Fruit fly (Drosophila melanogaster): ENCODE measurements around the gene CG15642.

The CG15642 gene

DNA sequence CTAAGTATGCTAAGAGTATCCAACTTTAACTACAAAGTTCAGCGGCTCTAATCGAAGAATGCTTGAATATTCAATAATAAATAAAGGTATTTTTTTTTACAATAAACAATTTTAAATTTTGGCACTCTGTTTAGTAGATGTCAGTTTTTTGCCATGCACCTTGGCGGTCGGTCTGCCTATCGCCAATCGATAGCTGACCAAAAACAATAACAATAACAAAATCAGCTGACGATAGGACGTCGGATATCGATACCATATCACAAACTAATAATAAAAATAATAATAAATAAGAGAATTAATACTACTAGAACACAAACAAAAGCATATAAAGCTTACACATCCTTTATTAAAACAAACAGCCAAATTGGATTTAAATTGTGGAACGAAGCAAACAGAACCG lies 19.1 kb upstream of the CG15642 start, which contains the start of gene Gmap:
TSS of gene Gmap (plus strand) at position 241 of the 400 bp plus-strand sequence.
- TF ChIP-seq EcR (GFP tag; optimal IDR thresholded peaks at IDR 0.05): no peak
- no peak for TF ChIP-seq usp (GFP tag; optimal IDR thresholded peaks at IDR 0.05)
- no peak for TF ChIP-seq Dll (optimal IDR thresholded peaks at IDR 0.05)
- TF ChIP-seq psq (optimal IDR thresholded peaks at IDR 0.05): no peak
- no peak for TF ChIP-seq pan (optimal IDR thresholded peaks at IDR 0.05)
- TF ChIP-seq CG8478 (optimal IDR thresholded peaks at IDR 0.05): no peak

DNA sequence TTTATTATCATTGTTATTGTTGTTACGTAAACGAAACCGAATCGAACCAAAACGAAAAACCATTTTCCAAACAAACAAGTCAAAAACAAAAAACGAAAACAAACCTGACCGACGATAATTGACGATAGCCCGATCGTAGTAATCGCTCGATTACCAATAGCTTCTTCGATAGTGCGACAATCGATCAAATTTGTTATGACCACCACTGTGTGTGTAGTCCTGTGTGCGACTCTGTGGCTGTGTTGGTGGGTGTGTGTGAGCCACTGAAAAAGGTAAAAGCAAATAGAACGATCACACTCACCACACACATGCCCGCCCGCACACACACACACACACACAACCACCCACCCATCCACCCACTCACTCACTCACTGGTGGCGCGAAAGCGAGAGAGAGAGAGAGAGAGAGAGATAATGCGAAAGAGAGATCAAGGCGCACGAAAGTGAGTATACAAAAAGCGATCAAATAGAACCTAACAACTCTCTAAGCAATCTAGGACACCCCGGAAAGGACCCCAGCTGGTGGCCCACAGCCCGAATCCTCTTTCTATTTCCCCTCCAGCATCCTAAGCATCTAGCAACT lies 17.0 kb upstream of the CG15642 start:
- TF ChIP-seq Dll (optimal IDR thresholded peaks at IDR 0.05): no peak
- no peak for TF ChIP-seq psq (optimal IDR thresholded peaks at IDR 0.05)
- no peak for TF ChIP-seq CG8478 (optimal IDR thresholded peaks at IDR 0.05)
- no peak for TF ChIP-seq pan (optimal IDR thresholded peaks at IDR 0.05)
- TF ChIP-seq usp (GFP tag; optimal IDR thresholded peaks at IDR 0.05): no peak
- no peak for TF ChIP-seq EcR (GFP tag; optimal IDR thresholded peaks at IDR 0.05)

DNA sequence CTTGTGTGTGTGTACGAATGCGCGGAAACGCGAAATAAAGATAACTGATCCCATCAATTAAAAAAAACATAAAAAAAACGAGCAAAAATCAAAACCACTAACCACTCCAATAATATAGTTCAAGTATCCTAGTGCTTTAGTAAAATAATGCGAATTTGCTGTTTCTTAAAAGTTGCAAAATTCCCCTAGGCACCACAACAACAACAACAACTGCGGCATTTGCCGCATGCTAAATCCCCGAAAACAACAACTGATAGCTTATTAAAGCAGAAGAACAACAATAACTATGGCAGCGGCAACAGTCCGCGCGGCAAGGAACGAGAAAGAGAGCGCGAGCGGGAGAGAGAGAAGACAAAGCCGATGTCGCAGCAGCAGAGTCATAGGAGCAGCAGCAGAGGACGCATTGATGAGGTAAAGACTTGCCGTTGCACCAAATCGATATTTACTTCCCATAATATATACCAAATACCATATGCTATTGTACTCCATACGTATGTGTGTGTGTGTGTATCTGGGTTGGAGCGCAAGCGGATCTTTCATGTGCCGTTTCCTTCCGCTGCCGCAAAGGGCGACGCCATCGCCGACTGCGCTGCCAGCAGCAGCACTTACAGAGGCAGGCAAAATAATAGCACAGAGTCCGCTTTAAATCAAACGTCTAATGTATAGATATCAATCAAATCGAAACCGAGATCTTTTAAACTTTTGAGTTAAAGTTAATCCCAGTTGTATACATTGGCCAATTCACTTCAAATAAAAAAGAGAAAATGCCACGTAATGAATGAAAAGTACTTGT lies 15.6 kb upstream of the CG15642 start:
- TF ChIP-seq usp (GFP tag; optimal IDR thresholded peaks at IDR 0.05) (no peak), Dll (optimal IDR thresholded peaks at IDR 0.05) (peak; percentile 18)

DNA sequence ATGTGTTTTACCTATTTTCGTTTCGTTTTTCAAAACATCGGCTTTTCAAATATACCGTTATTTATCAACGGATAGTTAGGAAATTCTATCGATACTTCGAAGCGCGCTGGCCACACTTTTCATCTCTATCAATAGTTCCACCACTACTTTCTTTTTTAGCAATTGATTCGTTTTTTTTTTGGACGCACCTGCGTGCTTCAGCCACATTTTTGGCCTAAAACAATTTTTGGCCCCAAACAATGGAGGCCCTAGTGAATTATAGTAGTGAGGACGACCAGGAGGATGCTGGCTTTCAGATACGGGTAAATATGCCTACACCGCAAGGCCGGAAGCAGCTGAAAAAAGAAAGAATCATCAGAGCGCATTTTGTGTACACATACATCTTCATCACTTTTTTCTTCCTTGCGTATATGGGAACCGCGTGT lies 14.7 kb upstream of the CG15642 start, which contains the start of gene CG6340:
TSS of gene CG6340 (plus strand) at position 139 of the 425 bp plus-strand sequence.
- TF ChIP-seq usp (GFP tag; optimal IDR thresholded peaks at IDR 0.05) (no peak), Dll (optimal IDR thresholded peaks at IDR 0.05) (no peak), psq (optimal IDR thresholded peaks at IDR 0.05) (no peak), EcR (GFP tag; optimal IDR thresholded peaks at IDR 0.05) (no peak), pan (optimal IDR thresholded peaks at IDR 0.05) (no peak), CG8478 (optimal IDR thresholded peaks at IDR 0.05) (no peak)

DNA sequence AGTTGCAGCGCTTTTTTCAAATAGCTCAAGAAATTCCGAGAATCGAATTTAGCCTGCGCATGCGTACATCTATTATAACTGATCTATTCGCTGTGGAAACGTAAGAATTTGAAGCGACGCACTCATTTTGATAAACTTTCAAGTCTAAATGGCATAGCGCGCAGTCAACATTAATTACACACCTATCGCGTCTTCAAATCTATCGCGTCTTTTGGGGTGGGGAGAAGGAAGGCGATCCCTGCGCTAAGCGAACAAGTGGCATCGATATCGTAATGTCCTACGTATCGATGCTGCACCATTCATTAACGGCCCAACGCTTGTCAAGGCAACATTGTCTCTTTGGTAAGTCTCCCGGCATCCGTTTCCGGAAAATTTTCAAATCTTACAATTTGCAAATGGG lies 8.2 kb upstream of the CG15642 start, which contains the start of gene CG6324:
TSS of gene CG6324 (plus strand) at position 301 of the 400 bp plus-strand sequence.
- TF ChIP-seq usp (GFP tag; optimal IDR thresholded peaks at IDR 0.05) (no peak), CG8478 (optimal IDR thresholded peaks at IDR 0.05) (no peak), pan (optimal IDR thresholded peaks at IDR 0.05) (no peak), EcR (GFP tag; optimal IDR thresholded peaks at IDR 0.05) (no peak), Dll (optimal IDR thresholded peaks at IDR 0.05) (no peak), psq (optimal IDR thresholded peaks at IDR 0.05) (no peak)

DNA sequence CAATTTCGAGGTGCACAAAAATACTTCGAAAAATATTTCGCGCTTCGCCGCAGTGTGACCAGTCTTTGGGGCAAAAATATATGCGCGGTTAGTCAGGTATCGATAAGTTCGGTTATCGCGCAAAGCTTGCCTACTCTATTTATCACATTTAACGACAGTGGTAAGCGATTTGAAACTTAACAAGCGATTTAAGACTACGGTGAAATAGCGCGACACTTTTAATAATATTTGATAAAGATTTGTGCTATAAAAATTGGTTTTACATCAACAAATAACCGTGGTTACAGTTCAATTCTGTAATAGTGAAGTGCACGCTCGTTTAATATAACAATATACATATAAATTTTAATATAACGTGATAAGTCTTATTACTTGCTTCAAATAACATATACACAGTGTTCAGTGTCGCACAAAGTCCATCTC lies 7.8 kb upstream of the CG15642 start, which contains the start of gene mh:
TSS of gene mh (minus strand) at position 34 of the 423 bp plus-strand sequence.
- no peak for TF ChIP-seq CG8478 (optimal IDR thresholded peaks at IDR 0.05)
- no peak for TF ChIP-seq pan (optimal IDR thresholded peaks at IDR 0.05)
- no peak for TF ChIP-seq psq (optimal IDR thresholded peaks at IDR 0.05)
- no peak for TF ChIP-seq usp (GFP tag; optimal IDR thresholded peaks at IDR 0.05)
- no peak for TF ChIP-seq Dll (optimal IDR thresholded peaks at IDR 0.05)
- TF ChIP-seq EcR (GFP tag; optimal IDR thresholded peaks at IDR 0.05): no peak

DNA sequence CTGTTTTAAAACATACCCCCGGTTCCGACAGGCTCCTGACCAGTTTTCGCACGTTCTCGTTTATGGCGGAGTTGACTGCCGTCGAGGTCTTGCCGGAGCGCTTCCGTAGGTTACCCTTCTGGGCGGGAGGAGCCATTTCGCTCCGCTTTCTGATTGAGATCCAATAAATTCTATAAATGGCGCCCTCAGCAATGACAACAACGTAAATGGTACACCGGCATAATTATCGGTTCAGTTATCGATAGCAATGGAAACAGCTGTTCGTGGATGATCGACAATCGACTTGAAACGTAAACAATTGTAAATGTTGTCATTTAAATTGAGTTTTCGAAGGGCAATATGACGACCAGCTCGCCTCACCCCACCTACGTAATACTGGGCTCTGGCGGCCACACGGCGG lies 4.3 kb upstream of the CG15642 start, which contains the start of the genes Grip128 and Alg14:
TSS of gene Grip128 (minus strand) at position 216 of the 400 bp plus-strand sequence.
TSS of gene Alg14 (plus strand) at position 261 of the 400 bp plus-strand sequence.
- TF ChIP-seq EcR (GFP tag; optimal IDR thresholded peaks at IDR 0.05) (no peak), pan (optimal IDR thresholded peaks at IDR 0.05) (no peak), psq (optimal IDR thresholded peaks at IDR 0.05) (no peak), usp (GFP tag; optimal IDR thresholded peaks at IDR 0.05) (no peak), Dll (optimal IDR thresholded peaks at IDR 0.05) (no peak), CG8478 (optimal IDR thresholded peaks at IDR 0.05) (no peak)

DNA sequence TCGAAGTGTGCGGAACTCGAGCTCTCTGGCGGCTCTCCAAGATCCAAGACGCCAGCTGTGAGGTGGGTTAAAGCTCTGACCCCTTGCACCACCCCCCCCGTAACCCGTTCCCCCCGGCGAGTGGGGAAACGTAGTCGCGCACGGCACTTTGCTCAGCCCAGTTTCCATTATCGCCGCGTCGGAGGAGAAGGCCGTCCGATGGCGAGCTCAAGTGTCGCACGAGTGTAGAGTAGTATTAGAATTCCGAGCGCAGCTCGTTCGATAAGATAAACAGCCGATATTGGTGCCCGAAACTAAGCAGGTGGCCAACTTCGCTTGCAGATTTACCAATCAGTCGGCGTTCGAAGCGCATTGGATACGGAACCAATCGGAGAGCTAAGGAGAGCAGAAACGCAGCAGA lies 2.1 kb downstream of the CG15642 start:
- no peak for TF ChIP-seq psq (optimal IDR thresholded peaks at IDR 0.05)
- TF ChIP-seq pan (optimal IDR thresholded peaks at IDR 0.05): no peak
- no peak for TF ChIP-seq usp (GFP tag; optimal IDR thresholded peaks at IDR 0.05)
- TF ChIP-seq Dll (optimal IDR thresholded peaks at IDR 0.05): no peak
- TF ChIP-seq CG8478 (optimal IDR thresholded peaks at IDR 0.05): no peak
- no peak for TF ChIP-seq EcR (GFP tag; optimal IDR thresholded peaks at IDR 0.05)

DNA sequence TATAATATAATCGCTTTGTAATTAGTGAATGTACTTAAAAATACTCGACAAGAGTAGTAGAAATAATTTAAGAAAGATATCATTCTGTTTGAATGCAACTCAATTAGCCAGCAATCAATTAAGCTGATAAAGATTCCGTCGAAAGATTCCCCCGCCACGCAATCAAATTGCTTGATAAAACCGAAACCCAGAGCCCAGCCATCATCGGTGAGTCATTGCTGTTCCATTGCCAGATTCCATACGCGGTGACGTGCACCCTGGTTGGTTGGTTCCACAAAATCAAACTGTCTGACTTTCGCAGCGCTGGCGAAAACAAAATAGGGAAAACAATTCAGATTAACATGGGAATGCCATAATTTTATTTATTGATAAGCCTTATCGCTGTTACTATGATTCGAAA lies 3.0 kb downstream of the CG15642 start:
- no peak for TF ChIP-seq usp (GFP tag; optimal IDR thresholded peaks at IDR 0.05)

DNA sequence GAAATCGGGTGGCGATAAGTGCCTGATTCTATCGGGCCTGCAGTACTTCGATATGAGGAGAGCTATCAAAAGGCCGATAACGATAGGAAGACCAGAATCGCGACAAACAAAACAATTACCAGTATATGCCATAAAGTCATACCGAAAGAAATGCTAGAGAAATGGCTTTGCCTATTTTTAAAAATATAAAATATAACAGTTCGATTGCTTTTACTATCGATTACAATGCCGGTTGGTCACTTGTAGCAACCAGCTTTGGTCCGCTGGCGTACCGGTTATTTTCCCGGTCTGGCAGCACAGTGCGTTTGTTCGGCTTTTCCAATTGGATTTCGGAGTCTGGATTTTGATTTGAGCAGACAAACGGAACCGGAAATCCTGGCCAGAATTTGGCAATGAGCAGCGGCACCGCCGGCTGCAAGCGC lies 5.1 kb downstream of the CG15642 start, which contains the start of the genes shtd, CG6294 and CG6299:
TSS of gene shtd (minus strand) at position 6 of the 422 bp plus-strand sequence.
TSS of gene CG6294 (plus strand) at position 287 of the 422 bp plus-strand sequence.
TSS of gene CG6299 (plus strand) at position 287 of the 422 bp plus-strand sequence.
- TF ChIP-seq pan (optimal IDR thresholded peaks at IDR 0.05) (no peak), usp (GFP tag; optimal IDR thresholded peaks at IDR 0.05) (no peak), EcR (GFP tag; optimal IDR thresholded peaks at IDR 0.05) (no peak), CG8478 (optimal IDR thresholded peaks at IDR 0.05) (no peak), psq (optimal IDR thresholded peaks at IDR 0.05) (no peak), Dll (optimal IDR thresholded peaks at IDR 0.05) (no peak)

DNA sequence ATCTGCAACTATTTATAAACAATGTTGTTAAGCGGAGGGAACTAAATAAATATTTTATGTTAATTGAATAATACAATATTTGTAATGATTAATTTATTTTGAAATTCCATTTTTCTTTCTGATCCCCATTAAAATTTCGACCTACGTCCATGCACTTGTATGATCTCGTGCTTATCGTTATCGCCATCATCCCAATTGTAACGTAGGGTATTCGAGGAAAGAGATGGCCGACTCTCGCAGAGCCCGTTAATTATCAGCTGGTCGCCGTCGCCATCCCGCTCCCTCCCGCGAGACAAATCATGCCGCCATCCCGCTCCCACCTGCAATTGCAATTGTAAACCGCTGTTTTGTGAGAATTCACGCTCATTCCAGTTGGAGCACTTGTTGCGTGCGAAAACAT lies 14.4 kb downstream of the CG15642 start, which contains the start of gene CG11655:
TSS of gene CG11655 (plus strand) at position 351 of the 400 bp plus-strand sequence.
- TF ChIP-seq EcR (GFP tag; optimal IDR thresholded peaks at IDR 0.05) (no peak), psq (optimal IDR thresholded peaks at IDR 0.05) (no peak), pan (optimal IDR thresholded peaks at IDR 0.05) (no peak), CG8478 (optimal IDR thresholded peaks at IDR 0.05) (no peak), Dll (optimal IDR thresholded peaks at IDR 0.05) (no peak), usp (GFP tag; optimal IDR thresholded peaks at IDR 0.05) (no peak)

DNA sequence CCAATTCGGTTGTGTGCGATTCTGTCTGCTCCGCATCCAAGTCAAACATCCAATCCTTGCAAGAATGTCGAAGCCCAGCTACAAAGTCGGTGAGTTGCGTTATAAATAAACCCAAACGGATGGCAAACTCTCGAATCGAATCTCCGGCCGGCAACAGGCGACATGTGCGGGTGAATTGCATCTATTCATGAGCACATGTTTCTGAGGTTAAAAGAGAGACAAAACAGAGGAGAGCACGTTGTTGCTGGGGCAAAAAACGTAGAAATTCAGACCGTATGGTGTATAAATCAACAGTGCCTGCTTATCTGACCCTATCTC lies 17.3 kb downstream of the CG15642 start:
- no peak for TF ChIP-seq pan (optimal IDR thresholded peaks at IDR 0.05)
- no peak for TF ChIP-seq Dll (optimal IDR thresholded peaks at IDR 0.05)
- TF ChIP-seq EcR (GFP tag; optimal IDR thresholded peaks at IDR 0.05): no peak
- no peak for TF ChIP-seq CG8478 (optimal IDR thresholded peaks at IDR 0.05)
- no peak for TF ChIP-seq usp (GFP tag; optimal IDR thresholded peaks at IDR 0.05)
- TF ChIP-seq psq (optimal IDR thresholded peaks at IDR 0.05): no peak

All from whole organism.